Worm (Caenorhabditis elegans): Measurements from ENCODE around the gene rig-3.

Gene rig-3

ce11 chrX:6902958-6903357 is 49.5 kb downstream of the rig-3 start:
- TF ChIP-seq nhr-2 (tag; optimal IDR thresholded peaks at IDR 0.05) = no peak
- TF ChIP-seq ceh-39 (tag; optimal IDR thresholded peaks at IDR 0.05) = no peak
- TF ChIP-seq mep-1 (tag; optimal IDR thresholded peaks at IDR 0.05) = no peak
- no peak for TF ChIP-seq pha-4 (tag; optimal IDR thresholded peaks at IDR 0.05)
- no peak for TF ChIP-seq lsy-2 (tag; optimal IDR thresholded peaks at IDR 0.05)
- peak; percentile 62 for TF ChIP-seq bed-3 (GFP tag; optimal IDR thresholded peaks at IDR 0.05)
- no peak for TF ChIP-seq mab-5 (tag; optimal IDR thresholded peaks at IDR 0.05)
- TF ChIP-seq snpc-4 (tag; optimal IDR thresholded peaks at IDR 0.05) = no peak
- TF ChIP-seq ces-1 (GFP tag; optimal IDR thresholded peaks at IDR 0.05) = peak; percentile 7
- no peak for TF ChIP-seq nhr-76 (tag; optimal IDR thresholded peaks at IDR 0.05)
- peak; percentile 84 for TF ChIP-seq ceh-83 (GFP tag; optimal IDR thresholded peaks at IDR 0.05)
- no peak for TF ChIP-seq mls-2 (tag; optimal IDR thresholded peaks at IDR 0.05)
- TF ChIP-seq lin-13 (tag; optimal IDR thresholded peaks at IDR 0.05) = no peak
- TF ChIP-seq nhr-28 (tag; optimal IDR thresholded peaks at IDR 0.05) = no peak
- TF ChIP-seq ham-2 (GFP tag; optimal IDR thresholded peaks at IDR 0.05) = peak; percentile 37
- TF ChIP-seq sptf-1 (tag; optimal IDR thresholded peaks at IDR 0.05) = peak; percentile 87
- TF ChIP-seq cnd-1 (tag; optimal IDR thresholded peaks at IDR 0.05) = peak; percentile 75
- TF ChIP-seq ceh-43 (GFP tag; optimal IDR thresholded peaks at IDR 0.05) = peak; percentile 57
- peak; percentile 9 for TF ChIP-seq flh-1 (GFP tag; optimal IDR thresholded peaks at IDR 0.05)
- TF ChIP-seq unc-39 (tag; optimal IDR thresholded peaks at IDR 0.05) = no peak
- no peak for TF ChIP-seq nhr-237 (tag; optimal IDR thresholded peaks at IDR 0.05)
- peak; percentile 84 for TF ChIP-seq drap-1 (GFP tag; optimal IDR thresholded peaks at IDR 0.05)
- no peak for TF ChIP-seq hlh-1 (tag; optimal IDR thresholded peaks at IDR 0.05)
- TF ChIP-seq ztf-11 (tag; optimal IDR thresholded peaks at IDR 0.05) = no peak
- TF ChIP-seq sem-2 (GFP tag; optimal IDR thresholded peaks at IDR 0.05) = peak; percentile 15
- TF ChIP-seq unc-62 (GFP tag; optimal IDR thresholded peaks at IDR 0.05) = peak; percentile 20
- peak; percentile 48 for TF ChIP-seq tbx-8 (GFP tag; optimal IDR thresholded peaks at IDR 0.05)
- TF ChIP-seq unc-120 (tag; optimal IDR thresholded peaks at IDR 0.05; ENCODE audit: poor library complexity, severe bottlenecking) = peak; percentile 87
- TF ChIP-seq nhr-12 (tag; optimal IDR thresholded peaks at IDR 0.05) = no peak
- no peak for TF ChIP-seq zip-8 (tag; optimal IDR thresholded peaks at IDR 0.05)
- peak; percentile 43 for TF ChIP-seq lin-32 (GFP tag; optimal IDR thresholded peaks at IDR 0.05)
- TF ChIP-seq blmp-1 (tag; optimal IDR thresholded peaks at IDR 0.05) = peak; percentile 2
- no peak for TF ChIP-seq elt-3 (tag; optimal IDR thresholded peaks at IDR 0.05)
- TF ChIP-seq M03D4.4 (tag; optimal IDR thresholded peaks at IDR 0.05) = peak; percentile 72
- no peak for TF ChIP-seq elt-1 (tag; optimal IDR thresholded peaks at IDR 0.05; ENCODE audit: borderline replicate concordance, insufficient read depth)

- TF ChIP-seq mls-2 (tag; optimal IDR thresholded peaks at IDR 0.05) = no peak
- peak; percentile 56 for TF ChIP-seq hlh-1 (tag; optimal IDR thresholded peaks at IDR 0.05)
Observed at ce11 chrX:6904064-6904771, 50.8 kb downstream of the rig-3 start, which contains the start of gene sid-5. TSS of gene sid-5 (plus strand) at chrX:6904721.

ce11 chrX:6905581-6905980 is 52.2 kb downstream of the rig-3 start:
- TF ChIP-seq mls-2 (tag; optimal IDR thresholded peaks at IDR 0.05) (no peak), ham-2 (GFP tag; optimal IDR thresholded peaks at IDR 0.05) (no peak), ceh-43 (GFP tag; optimal IDR thresholded peaks at IDR 0.05) (no peak), sem-2 (GFP tag; optimal IDR thresholded peaks at IDR 0.05) (no peak), snpc-4 (tag; optimal IDR thresholded peaks at IDR 0.05) (no peak), elt-1 (tag; optimal IDR thresholded peaks at IDR 0.05; ENCODE audit: borderline replicate concordance, insufficient read depth) (no peak), unc-62 (GFP tag; optimal IDR thresholded peaks at IDR 0.05) (no peak), pha-4 (tag; optimal IDR thresholded peaks at IDR 0.05) (no peak), lsy-2 (tag; optimal IDR thresholded peaks at IDR 0.05) (no peak), flh-1 (GFP tag; optimal IDR thresholded peaks at IDR 0.05) (no peak), nhr-28 (tag; optimal IDR thresholded peaks at IDR 0.05) (no peak), lin-32 (GFP tag; optimal IDR thresholded peaks at IDR 0.05) (no peak), bed-3 (GFP tag; optimal IDR thresholded peaks at IDR 0.05) (no peak), nhr-237 (tag; optimal IDR thresholded peaks at IDR 0.05) (no peak), mep-1 (tag; optimal IDR thresholded peaks at IDR 0.05) (no peak)
